Worm (Caenorhabditis elegans): ENCODE data around the gene F21E9.2.

DNA sequence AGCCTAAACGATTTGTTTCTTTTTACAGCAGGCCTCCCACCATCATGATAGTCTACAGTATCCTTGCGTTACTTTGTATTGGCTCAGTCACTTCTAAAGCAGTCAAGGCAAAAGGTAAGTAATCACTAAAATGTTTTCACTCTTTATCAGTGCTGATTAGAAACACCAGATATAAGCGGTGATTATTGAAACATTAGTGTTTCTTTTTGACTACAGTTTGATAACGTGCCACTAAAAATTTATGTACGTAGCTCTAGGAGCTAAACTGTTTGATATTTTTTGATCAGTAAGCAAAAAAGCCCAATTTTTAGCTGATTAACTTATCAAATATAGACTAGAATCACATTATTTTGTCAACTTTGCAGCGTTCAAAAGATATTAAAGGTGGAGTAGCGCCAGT, 18.2 kb downstream of the F21E9.2 start:
- TF ChIP-seq sox-4 (tag; optimal IDR thresholded peaks at IDR 0.05) (no peak), ama-1 (optimal IDR thresholded peaks at IDR 0.05) (no peak), hlh-15 (tag; optimal IDR thresholded peaks at IDR 0.05) (no peak), lin-11 (tag; optimal IDR thresholded peaks at IDR 0.05) (no peak), hlh-13 (GFP tag; optimal IDR thresholded peaks at IDR 0.05) (no peak), rnt-1 (tag; optimal IDR thresholded peaks at IDR 0.05) (no peak), syd-9 (tag; optimal IDR thresholded peaks at IDR 0.05) (no peak), tbx-2 (tag; optimal IDR thresholded peaks at IDR 0.05) (no peak)

All from whole organism, late embryonic.